Fruit fly (Drosophila melanogaster) whole organism, embryonic: ENCODE data around the gene Dh44.

Experiments used
- Abd-B ChIP-seq: fragments of 200-800 bp; sonication (Bioruptor generic); optimal IDR thresholded peaks from 2 replicates; lab custom pipeline; 2018; ENCODE audit warnings: missing biosample characterization, mild to moderate bottlenecking, missing genetic modification characterization, moderate library complexity
- Bdp1 ChIP-seq: fragments of 200-800 bp; sonication (Bioruptor generic); optimal IDR thresholded peaks from 3 replicates; lab custom pipeline; 2016; ENCODE audit warnings: missing biosample characterization, missing genetic modification characterization
- CG10274 ChIP-seq: fragments of 200-800 bp; sonication (Bioruptor generic); optimal IDR thresholded peaks from 3 replicates; lab custom pipeline; 2017; ENCODE audit warnings: missing biosample characterization, mild to moderate bottlenecking, missing genetic modification characterization
- CG10979 ChIP-seq: fragments of 200-800 bp; sonication (Bioruptor generic); optimal IDR thresholded peaks from 2 replicates; lab custom pipeline; 2018; ENCODE audit warnings: missing biosample characterization, mild to moderate bottlenecking, missing genetic modification characterization, moderate library complexity
- CG11695 ChIP-seq: fragments of 200-800 bp; sonication (Bioruptor generic); IDR thresholded peaks from 3 replicates; pipeline ENCODE4 v1.3.6; 2022; ENCODE audit warnings: missing biosample characterization, missing genetic modification characterization
- CG11696 ChIP-seq: fragments of 200-800 bp; sonication (Bioruptor generic); IDR thresholded peaks from 2 replicates; pipeline ENCODE4 v1.3.6; 2022; ENCODE audit warnings: missing biosample characterization, missing genetic modification characterization
- CG12769 ChIP-seq: fragments of 200-800 bp; sonication (Bioruptor generic); optimal IDR thresholded peaks from 2 replicates; lab custom pipeline; 2019; ENCODE audit warnings: missing biosample characterization, mild to moderate bottlenecking, missing genetic modification characterization, moderate library complexity
- CG16813 ChIP-seq: fragments of 200-800 bp; sonication (Bioruptor generic); IDR thresholded peaks from 3 replicates; pipeline ENCODE4 v1.3.6; 2022; ENCODE audit warnings: missing biosample characterization, missing genetic modification characterization; ENCODE audit not compliant: partially characterized antibody
- CG16863 ChIP-seq: fragments of 200-800 bp; sonication (Bioruptor generic); optimal IDR thresholded peaks from 3 replicates; lab custom pipeline; 2016; ENCODE audit warnings: missing biosample characterization, missing genetic modification characterization
- CG17802 ChIP-seq: fragments of 200-800 bp; sonication (Bioruptor generic); optimal IDR thresholded peaks from 2 replicates; lab custom pipeline; 2018; ENCODE audit warnings: missing biosample characterization, mild to moderate bottlenecking, missing genetic modification characterization, moderate library complexity
- CG18764 ChIP-seq: fragments of 200-800 bp; sonication (Bioruptor generic); optimal IDR thresholded peaks from 3 replicates; lab custom pipeline; 2016; ENCODE audit warnings: missing biosample characterization, missing genetic modification characterization
- CG3163 ChIP-seq: fragments of 200-800 bp; sonication (Bioruptor generic); optimal IDR thresholded peaks from 3 replicates; lab custom pipeline; 2016; ENCODE audit warnings: missing biosample characterization, missing genetic modification characterization
- CG4707 ChIP-seq: fragments of 200-800 bp; sonication (Bioruptor generic); optimal IDR thresholded peaks from 2 replicates; lab custom pipeline; 2018; ENCODE audit warnings: missing biosample characterization, mild to moderate bottlenecking, missing genetic modification characterization, moderate library complexity
- CG5245 ChIP-seq: fragments of 200-800 bp; sonication (Bioruptor generic); optimal IDR thresholded peaks from 3 replicates; lab custom pipeline; 2016; ENCODE audit warnings: missing biosample characterization, missing genetic modification characterization
- CG8359 ChIP-seq: fragments of 200-800 bp; sonication (Bioruptor generic); optimal IDR thresholded peaks from 2 replicates; lab custom pipeline; 2017; ENCODE audit warnings: missing biosample characterization, mild to moderate bottlenecking, missing genetic modification characterization, borderline replicate concordance
- CG9215 ChIP-seq: fragments of 200-800 bp; sonication (Bioruptor generic); IDR thresholded peaks from 2 replicates; pipeline ENCODE4 v1.3.6; 2022; ENCODE audit warnings: missing biosample characterization, missing genetic modification characterization
- Camta ChIP-seq: fragments of 200-800 bp; sonication (Bioruptor generic); optimal IDR thresholded peaks from 2 replicates; lab custom pipeline; 2016; ENCODE audit warnings: missing biosample characterization, missing genetic modification characterization
- Doc3 ChIP-seq: fragments of 200-800 bp; sonication (Bioruptor generic); IDR thresholded peaks from 3 replicates; pipeline ENCODE4 v1.3.6; 2022; ENCODE audit warnings: missing biosample characterization, missing genetic modification characterization; ENCODE audit not compliant: partially characterized antibody
- Elba2 ChIP-seq: fragments of 200-800 bp; sonication (Bioruptor generic); optimal IDR thresholded peaks from 3 replicates; lab custom pipeline; 2016; ENCODE audit warnings: missing biosample characterization, missing genetic modification characterization
- Ets65A ChIP-seq: fragments of 200-800 bp; sonication (Bioruptor generic); peaks from one replicate; lab custom pipeline; 2016; ENCODE audit warnings: missing biosample characterization, missing genetic modification characterization
- Hr39 ChIP-seq: fragments of >200 bp; optimal IDR thresholded peaks from 2 replicates; lab custom pipeline; 2017
- Hsf ChIP-seq: fragments of 200-800 bp; sonication (Bioruptor generic); optimal IDR thresholded peaks from 3 replicates; lab custom pipeline; 2016; ENCODE audit warnings: missing biosample characterization, missing genetic modification characterization
- Jarid2 ChIP-seq: fragments of 200-800 bp; sonication (Bioruptor generic); optimal IDR thresholded peaks from 3 replicates; lab custom pipeline; 2017; ENCODE audit warnings: mild to moderate bottlenecking, missing biosample characterization, missing genetic modification reagents, missing genetic modification characterization
- Lim3 ChIP-seq: fragments of 200-800 bp; sonication (Bioruptor generic); IDR thresholded peaks from 2 replicates; pipeline ENCODE4 v1.3.6; 2022; ENCODE audit warnings: missing biosample characterization, missing genetic modification characterization
- Mad ChIP-seq: fragments of 200-800 bp; sonication (Bioruptor generic); optimal IDR thresholded peaks from 2 replicates; lab custom pipeline; 2016; ENCODE audit warnings: missing biosample characterization, missing genetic modification characterization
- Med ChIP-seq: fragments of 200-800 bp; sonication (Bioruptor generic); peaks from one replicate; lab custom pipeline; 2016; ENCODE audit warnings: missing biosample characterization, missing genetic modification characterization, mild to moderate bottlenecking, inconsistent platforms, moderate library complexity
- Meics ChIP-seq: fragments of 200-800 bp; sonication (Bioruptor generic); optimal IDR thresholded peaks from 2 replicates; lab custom pipeline; 2017; ENCODE audit warnings: missing biosample characterization, mild to moderate bottlenecking, missing genetic modification characterization
- Mes4 ChIP-seq: fragments of 200-800 bp; sonication (Bioruptor generic); optimal IDR thresholded peaks from 2 replicates; lab custom pipeline; 2016; ENCODE audit warnings: missing biosample characterization, missing genetic modification characterization
- Optix ChIP-seq: fragments of 200-800 bp; sonication (Bioruptor generic); IDR thresholded peaks from 3 replicates; pipeline ENCODE4 v1.3.6; 2022; ENCODE audit warnings: missing biosample characterization, missing genetic modification characterization
- Poxn ChIP-seq: fragments of 200-800 bp; sonication (Bioruptor generic); IDR thresholded peaks from 2 replicates; pipeline ENCODE4 v1.3.6; 2022; ENCODE audit warnings: missing biosample characterization, missing genetic modification characterization
- Scr ChIP-seq: fragments of 200-800 bp; sonication (Bioruptor generic); IDR thresholded peaks from 2 replicates; pipeline ENCODE4 v1.3.6; 2022; ENCODE audit warnings: missing biosample characterization, missing genetic modification characterization; ENCODE audit not compliant: partially characterized antibody
- Trl ChIP-seq, 3 experiments: fragments of >200 bp in 2 of 3; fragments of 200-800 bp in 1 of 3; sonication (Bioruptor generic) in 1 of 3; optimal IDR thresholded peaks; 2 replicates in 1 of 3; 3 replicates in 2 of 3; lab custom pipeline; 2016 to 2017; ENCODE audit warnings: missing biosample characterization in 1 of 3, missing genetic modification characterization in 1 of 3
- Usf ChIP-seq: fragments of 200-800 bp; sonication (Bioruptor generic); optimal IDR thresholded peaks from 2 replicates; lab custom pipeline; 2017; ENCODE audit warnings: missing genotype, missing biosample characterization, missing genetic modification characterization
- YL-1 ChIP-seq: fragments of 200-800 bp; sonication (Bioruptor generic); optimal IDR thresholded peaks from 3 replicates; lab custom pipeline; 2017; ENCODE audit warnings: missing biosample characterization, mild to moderate bottlenecking, missing genetic modification characterization
- ac ChIP-seq: fragments of 200-800 bp; sonication (Bioruptor generic); optimal IDR thresholded peaks from 3 replicates; lab custom pipeline; 2017; ENCODE audit warnings: missing biosample characterization, mild to moderate bottlenecking, missing genetic modification characterization
- aop ChIP-seq: fragments of 200-800 bp; sonication (Bioruptor generic); IDR thresholded peaks from 2 replicates; pipeline ENCODE4 v1.3.6; 2022; ENCODE audit warnings: missing biosample characterization, missing genetic modification characterization
- bcd ChIP-seq: fragments of 200-800 bp; sonication (Bioruptor generic); optimal IDR thresholded peaks from 2 replicates; lab custom pipeline; 2017; ENCODE audit warnings: missing biosample characterization, mild to moderate bottlenecking, missing genetic modification characterization
- cg ChIP-seq: fragments of 200-800 bp; sonication (Bioruptor generic); optimal IDR thresholded peaks from 3 replicates; lab custom pipeline; 2019; ENCODE audit warnings: missing biosample characterization, mild to moderate bottlenecking, missing genetic modification characterization, moderate library complexity
- da ChIP-seq: fragments of 200-800 bp; sonication (Bioruptor generic); optimal IDR thresholded peaks from 2 replicates; lab custom pipeline; 2016; ENCODE audit warnings: missing biosample characterization, missing genetic modification characterization
- dan ChIP-seq: fragments of 200-800 bp; sonication (Bioruptor generic); IDR thresholded peaks from 2 replicates; pipeline ENCODE4 v1.3.6; 2022; ENCODE audit warnings: missing biosample characterization, missing genetic modification characterization
- klu ChIP-seq: fragments of 200-800 bp; sonication (Bioruptor generic); IDR thresholded peaks from 2 replicates; pipeline ENCODE4 v1.3.6; 2022; ENCODE audit warnings: missing biosample characterization, missing genetic modification characterization
- nmo ChIP-seq: fragments of 200-800 bp; sonication (Bioruptor generic); optimal IDR thresholded peaks from 2 replicates; lab custom pipeline; 2018; ENCODE audit warnings: missing biosample characterization, mild to moderate bottlenecking, missing genetic modification characterization, moderate library complexity
- pb ChIP-seq: fragments of 200-800 bp; sonication (Bioruptor generic); optimal IDR thresholded peaks from 3 replicates; lab custom pipeline; 2016; ENCODE audit warnings: missing biosample characterization, missing genetic modification characterization
- peb ChIP-seq: fragments of 200-800 bp; sonication (Bioruptor generic); IDR thresholded peaks from 2 replicates; pipeline ENCODE4 v1.3.6; 2022; ENCODE audit warnings: missing biosample characterization, missing genetic modification characterization
- psq ChIP-seq: fragments of 200-800 bp; sonication (Bioruptor generic); optimal IDR thresholded peaks from 2 replicates; lab custom pipeline; 2017; ENCODE audit warnings: missing biosample characterization, missing genetic modification characterization
- shn ChIP-seq: fragments of 200-800 bp; sonication (Bioruptor generic); optimal IDR thresholded peaks from 3 replicates; lab custom pipeline; 2016; ENCODE audit warnings: missing biosample characterization, missing genetic modification characterization
- sob ChIP-seq: fragments of 200-800 bp; sonication (Bioruptor generic); IDR thresholded peaks from 2 replicates; pipeline ENCODE4 v1.3.6; 2022; ENCODE audit warnings: missing biosample characterization, missing genetic modification characterization
- stc ChIP-seq: fragments of 200-800 bp; sonication (Bioruptor generic); IDR thresholded peaks from 2 replicates; pipeline ENCODE4 v1.3.6; 2022; ENCODE audit warnings: missing biosample characterization, missing genetic modification characterization
- twi ChIP-seq: fragments of 200-800 bp; optimal IDR thresholded peaks from 2 replicates; lab custom pipeline; 2019; ENCODE audit warnings: missing biosample characterization, mild to moderate bottlenecking, missing genetic modification characterization, moderate library complexity
- wek ChIP-seq: fragments of 200-800 bp; sonication (Bioruptor generic); optimal IDR thresholded peaks from 3 replicates; lab custom pipeline; 2018; ENCODE audit warnings: missing biosample characterization, mild to moderate bottlenecking, missing genetic modification characterization, moderate library complexity
- wor ChIP-seq: fragments of 200-800 bp; sonication (Bioruptor generic); IDR thresholded peaks from 2 replicates; pipeline ENCODE4 v1.3.6; 2022; ENCODE audit warnings: missing biosample characterization, missing genetic modification characterization
- zen ChIP-seq: fragments of 200-800 bp; sonication (Bioruptor generic); optimal IDR thresholded peaks from 3 replicates; lab custom pipeline; 2018; ENCODE audit warnings: missing biosample characterization, mild to moderate bottlenecking, missing genetic modification characterization, moderate library complexity

Dh44 gene

dm6 chr3R:9600558-9600959 is 37.4 kb upstream of the Dh44 start (continued):
- TF ChIP-seq CG10979 (peak; percentile 13), Camta (GFP tag; lab: Kevin White, UChicago) (no peak), Optix (no peak), CG4707 (GFP tag; lab: Kevin White, UChicago) (peak; percentile 18), Hsf (GFP tag; lab: Kevin White, UChicago) (no peak), aop (GFP tag; lab: Robert Waterston, UW) (no peak), dan (GFP tag; lab: Robert Waterston, UW) (no peak), CG8359 (peak; percentile 20), Mad (GFP tag; lab: Kevin White, UChicago) (no peak), CG17802 (tag; lab: Kevin White, UChicago) (no peak), shn (GFP tag; lab: Kevin White, UChicago) (no peak), da (GFP tag; lab: Kevin White, UChicago) (no peak), CG5245 (GFP tag; lab: Kevin White, UChicago) (peak; percentile 6), CG11695 (GFP tag; lab: Robert Waterston, UW) (no peak), psq (GFP tag; lab: Kevin White, UChicago) (no peak), Trl (optimal IDR thresholded peaks at IDR 0.05; lab: Kevin White, UChicago) (no peak), Trl (GFP tag; optimal IDR thresholded peaks at IDR 0.05; lab: Kevin White, UChicago) (no peak), zen (peak; percentile 6), sob (0 out of 2 replicates have a peak, but pooled peaks have one; percentile 38), Doc3 (GFP tag; lab: Robert Waterston, UW) (no peak), Lim3 (no peak), CG10274 (GFP tag; lab: Kevin White, UChicago) (peak; percentile 13), Usf (GFP tag; lab: Kevin White, UChicago) (peak; percentile 41), CG16813 (no peak), Bdp1 (GFP tag; lab: Kevin White, UChicago) (no peak), CG18764 (GFP tag; lab: Kevin White, UChicago) (no peak), twi (tag; lab: Kevin White, UChicago) (no peak), nmo (GFP tag; lab: Kevin White, UChicago) (peak; percentile 61), CG12769 (tag; lab: Kevin White, UChicago) (peak; percentile 29), YL-1 (no peak), CG16863 (no peak), cg (GFP tag; lab: Kevin White, UChicago) (no peak), klu (GFP tag; lab: Robert Waterston, UW) (no peak), Scr (GFP tag; lab: Robert Waterston, UW) (no peak), stc (GFP tag; lab: Robert Waterston, UW) (0 out of 2 replicates have a peak, but pooled peaks have one; percentile 37), Mes4 (GFP tag; lab: Kevin White, UChicago) (no peak), CG11696 (GFP tag; lab: Robert Waterston, UW) (no peak), pb (GFP tag; lab: Kevin White, UChicago) (no peak), CG3163 (GFP tag; lab: Kevin White, UChicago) (no peak), wor (GFP tag; lab: Robert Waterston, UW) (no peak), bcd (GFP tag; lab: Kevin White, UChicago) (peak; percentile 25), Hr39 (no peak), Poxn (no peak), Abd-B (GFP tag; lab: Kevin White, UChicago) (no peak), Med (GFP tag; lab: Kevin White, UChicago) (peak; percentile 86), peb (no peak), wek (GFP tag; lab: Kevin White, UChicago) (peak; percentile 31), Elba2 (GFP tag; lab: Kevin White, UChicago) (no peak), ac (no peak), Meics (peak; percentile 78), Ets65A (GFP tag; lab: Kevin White, UChicago) (peak; percentile 88), Jarid2 (GFP tag; lab: Kevin White, UChicago) (peak; percentile 26), CG9215 (peak; percentile 53)
